Worm (Caenorhabditis elegans): ENCODE results near the gene F29B9.11.

The F29B9.11 gene

ce11 chrIV:4665079-4665478 is 5.1 kb upstream of the F29B9.11 start, which contains the start of gene F29B9.1 (continued):
- TF ChIP-seq bed-1 (GFP tag; IDR thresholded peaks at IDR 0.05) = no peak
- no peak for TF ChIP-seq T26A5.8 (tag; optimal IDR thresholded peaks at IDR 0.05)
- TF ChIP-seq K11D2.4 (GFP tag; IDR thresholded peaks at IDR 0.05) = no peak
- TF ChIP-seq mel-28 (tag; optimal IDR thresholded peaks at IDR 0.05; ENCODE audit: borderline replicate concordance) = no peak
- no peak for TF ChIP-seq nhr-90 (tag; optimal IDR thresholded peaks at IDR 0.05)
- no peak for TF ChIP-seq hlh-26 (GFP tag; conservative IDR thresholded peaks at IDR 0.05)
- no peak for TF ChIP-seq lin-26 (GFP tag; IDR thresholded peaks at IDR 0.05)

ce11 chrIV:4659277-4659676 is 724 bp downstream of the F29B9.11 start, which contains the start of gene mrps-21:
mrps-21 (minus strand) TSS chrIV:4659517.
- TF ChIP-seq B0336.3 (GFP tag; IDR thresholded peaks at IDR 0.05) (no peak; the same call in 1 of the 2 replicates), lin-40 (tag; optimal IDR thresholded peaks at IDR 0.05) (no peak), Y79H2A.3 (GFP tag; conservative IDR thresholded peaks at IDR 0.05) (no peak), akir-1 (GFP tag; optimal IDR thresholded peaks at IDR 0.05) (no peak), fkh-3 (tag; optimal IDR thresholded peaks at IDR 0.05) (no peak), cebp-1 (GFP tag; IDR thresholded peaks at IDR 0.05) (no peak), cebp-1 (tag; optimal IDR thresholded peaks at IDR 0.05) (no peak), egl-44 (GFP tag; IDR thresholded peaks at IDR 0.05) (no peak), ama-1 (optimal IDR thresholded peaks at IDR 0.05) (peak; percentile 16), ama-1 (GFP tag; optimal IDR thresholded peaks at IDR 0.05) (no peak), efl-1 (GFP tag; optimal IDR thresholded peaks at IDR 0.05) (no peak), bed-1 (GFP tag; IDR thresholded peaks at IDR 0.05) (no peak), snpc-4 (GFP tag; optimal IDR thresholded peaks at IDR 0.05) (peak; percentile 1), snpc-4 (tag; optimal IDR thresholded peaks at IDR 0.05) (no peak), nfyb-1 (GFP tag; IDR thresholded peaks at IDR 0.05) (0 out of 2 replicates have a peak, but pooled peaks have one; percentile 31), madf-6 (GFP tag; IDR thresholded peaks at IDR 0.05) (peak; percentile 41; the same call in 1 of the 2 replicates), ceh-27 (GFP tag; optimal IDR thresholded peaks at IDR 0.05) (no peak), snpc-3.4 (tag; optimal IDR thresholded peaks at IDR 0.05) (peak; percentile 16), Y53G8AR.9 (GFP tag; conservative IDR thresholded peaks at IDR 0.05) (0 out of 2 replicates have a peak, but pooled peaks have one; percentile 35), die-1 (tag; optimal IDR thresholded peaks at IDR 0.05) (no peak), ceh-100 (GFP tag; IDR thresholded peaks at IDR 0.05) (peak; percentile 60), let-526 (GFP tag; IDR thresholded peaks at IDR 0.05) (no peak), unc-62 (GFP tag; optimal IDR thresholded peaks at IDR 0.05) (no peak)

- TF ChIP-seq madf-6 (GFP tag; IDR thresholded peaks at IDR 0.05) (peak; percentile 24; the same call in 1 of the 2 replicates), F37B4.10 (GFP tag; IDR thresholded peaks at IDR 0.05) (0 out of 2 replicates have a peak, but pooled peaks have one; percentile 84), egrh-3 (GFP tag; IDR thresholded peaks at IDR 0.05) (peak; percentile 51; the same call in 1 of the 2 replicates), ceh-100 (GFP tag; IDR thresholded peaks at IDR 0.05) (0 out of 2 replicates have a peak, but pooled peaks have one; percentile 10), zfh-2 (GFP tag; conservative IDR thresholded peaks at IDR 0.05) (peak; percentile 50), C17E4.6 (GFP tag; IDR thresholded peaks at IDR 0.05) (peak; percentile 53; the same call in 1 of the 2 replicates), hsf-1 (GFP tag; IDR thresholded peaks at IDR 0.05) (peak; percentile 37; the same call in 1 of the 2 replicates), F33H1.4 (GFP tag; IDR thresholded peaks at IDR 0.05) (peak; percentile 70), ztf-25 (GFP tag; IDR thresholded peaks at IDR 0.05) (0 out of 2 replicates have a peak, but pooled peaks have one; percentile 52), ceh-91 (GFP tag; IDR thresholded peaks at IDR 0.05) (peak; percentile 9; the same call in 1 of the 2 replicates), lsl-1 (GFP tag; optimal IDR thresholded peaks at IDR 0.05) (peak; percentile 23)
Measured at ce11 chrIV:4658702-4659101, 1.3 kb downstream of the F29B9.11 start.

All from whole organism, young adult.